1 fruit fly cellular context compared by ENCODE assay signal in genomic region chr3R:14016758-14017406, dm6.
A peak's percentile ranks its signal among the peaks of the same experiment; 100 is the strongest.
TF ChIP-seq lines count a peak whose summit lies in the region.

No protein-coding gene starts in this region.

TF ChIP-seq in whole organism, embryonic, 481 proteins besides CTCF, POLR2A, EP300 and RAD21 (continued from another document and continues in another):
- TF ChIP-seq gsb-n (tag; optimal IDR thresholded peaks at IDR 0.05; lab: Kevin White, UChicago) (no peak), Hand (GFP tag; optimal IDR thresholded peaks at IDR 0.05; lab: Kevin White, UChicago) (no peak), CG2129 (GFP tag; IDR thresholded peaks at IDR 0.05; lab: Robert Waterston, UW; ENCODE audit: partially characterized antibody) (no peak), Jarid2 (GFP tag; optimal IDR thresholded peaks at IDR 0.05; lab: Kevin White, UChicago) (peak; percentile 19), slou (GFP tag; optimal IDR thresholded peaks at IDR 0.05; lab: Kevin White, UChicago) (no peak), Doc2 (GFP tag; IDR thresholded peaks at IDR 0.05; lab: Robert Waterston, UW) (no peak), ftz-f1 (GFP tag; optimal IDR thresholded peaks at IDR 0.05; lab: Kevin White, UChicago) (no peak), Hr78 (GFP tag; optimal IDR thresholded peaks at IDR 0.05; lab: Kevin White, UChicago) (no peak), Spps (tag; optimal IDR thresholded peaks at IDR 0.05; lab: Kevin White, UChicago) (no peak), Meics (GFP tag; optimal IDR thresholded peaks at IDR 0.05; lab: Kevin White, UChicago) (peak; percentile 58), CG11093 (GFP tag; IDR thresholded peaks at IDR 0.05; lab: Robert Waterston, UW) (peak; percentile 54; the same call in 2 of the 3 replicates), CG10565 (GFP tag; optimal IDR thresholded peaks at IDR 0.05; lab: Kevin White, UChicago) (no peak), tap (tag; optimal IDR thresholded peaks at IDR 0.05; lab: Kevin White, UChicago) (peak; percentile 21), rib (GFP tag; IDR thresholded peaks at IDR 0.05; lab: Robert Waterston, UW) (no peak), CG14860 (GFP tag; IDR thresholded peaks at IDR 0.05; lab: Robert Waterston, UW; ENCODE audit: partially characterized antibody) (no peak), CG3847 (GFP tag; IDR thresholded peaks at IDR 0.05; lab: Robert Waterston, UW) (peak; percentile 41), zf30C (GFP tag; optimal IDR thresholded peaks at IDR 0.05; lab: Kevin White, UChicago) (peak; percentile 60), CG12236 (GFP tag; optimal IDR thresholded peaks at IDR 0.05; lab: Kevin White, UChicago) (no peak), wdn (GFP tag; IDR thresholded peaks at IDR 0.05; lab: Robert Waterston, UW) (no peak), CG10654 (GFP tag; optimal IDR thresholded peaks at IDR 0.05; lab: Kevin White, UChicago) (peak; percentile 40), kni (GFP tag; optimal IDR thresholded peaks at IDR 0.05; lab: Kevin White, UChicago) (no peak), Dip3 (GFP tag; optimal IDR thresholded peaks at IDR 0.05; lab: Kevin White, UChicago) (no peak), aop (GFP tag; IDR thresholded peaks at IDR 0.05; lab: Robert Waterston, UW) (no peak), CG33557 (GFP tag; optimal IDR thresholded peaks at IDR 0.05; lab: Kevin White, UChicago) (no peak), CG2116 (GFP tag; optimal IDR thresholded peaks at IDR 0.05; lab: Kevin White, UChicago) (peak; percentile 0), CG30431 (GFP tag; optimal IDR thresholded peaks at IDR 0.05; lab: Kevin White, UChicago) (no peak), D19A (tag; optimal IDR thresholded peaks at IDR 0.05; lab: Kevin White, UChicago) (peak; percentile 76), CG10543 (GFP tag; optimal IDR thresholded peaks at IDR 0.05; lab: Kevin White, UChicago) (peak; percentile 80), gem (tag; optimal IDR thresholded peaks at IDR 0.05; lab: Kevin White, UChicago) (peak; percentile 70), PHDP (tag; optimal IDR thresholded peaks at IDR 0.05; lab: Kevin White, UChicago) (peak; percentile 41), CG14965 (GFP tag; optimal IDR thresholded peaks at IDR 0.05; lab: Kevin White, UChicago; ENCODE audit: borderline replicate concordance) (no peak), emc (GFP tag; optimal IDR thresholded peaks at IDR 0.05; lab: Kevin White, UChicago) (no peak), gt (GFP tag; IDR thresholded peaks at IDR 0.05; lab: Robert Waterston, UW) (no peak), ken (GFP tag; IDR thresholded peaks at IDR 0.05; lab: Robert Waterston, UW) (peak; percentile 70; the same call in 2 of the 3 replicates), run (tag; optimal IDR thresholded peaks at IDR 0.05; lab: Kevin White, UChicago) (peak; percentile 33), Rfx (GFP tag; IDR thresholded peaks at IDR 0.05; lab: Robert Waterston, UW) (peak; percentile 70), HHEX (GFP tag; optimal IDR thresholded peaks at IDR 0.05; lab: Kevin White, UChicago) (peak; percentile 55), eve (GFP tag; optimal IDR thresholded peaks at IDR 0.05; lab: Kevin White, UChicago) (peak in 1 of 2 experiments; percentile 58), CG4282 (GFP tag; optimal IDR thresholded peaks at IDR 0.05; lab: Kevin White, UChicago) (peak; percentile 30), Trl (optimal IDR thresholded peaks at IDR 0.05; lab: Kevin White, UChicago) (no peak), Trl (GFP tag; optimal IDR thresholded peaks at IDR 0.05; lab: Kevin White, UChicago) (peak; percentile 75), chif (GFP tag; optimal IDR thresholded peaks at IDR 0.05; lab: Kevin White, UChicago) (peak; percentile 51 to 66), CG11398 (GFP tag; optimal IDR thresholded peaks at IDR 0.05; lab: Kevin White, UChicago) (peak; percentile 46), cas (GFP tag; IDR thresholded peaks at IDR 0.05; lab: Robert Waterston, UW) (no peak), CG16779 (GFP tag; IDR thresholded peaks at IDR 0.05; lab: Robert Waterston, UW) (peak; percentile 52; the same call in 1 of the 2 replicates), dpn (GFP tag; optimal IDR thresholded peaks at IDR 0.05; lab: Kevin White, UChicago) (peak; percentile 37 to 71), Scr (GFP tag; IDR thresholded peaks at IDR 0.05; lab: Robert Waterston, UW; ENCODE audit: partially characterized antibody) (no peak), HLH3B (GFP tag; IDR thresholded peaks at IDR 0.05; lab: Robert Waterston, UW) (peak; percentile 48), fd96Cb (tag; optimal IDR thresholded peaks at IDR 0.05; lab: Kevin White, UChicago) (peak; percentile 46), Xbp1 (GFP tag; optimal IDR thresholded peaks at IDR 0.05; lab: Kevin White, UChicago) (peak; percentile 64), sqz (GFP tag; optimal IDR thresholded peaks at IDR 0.05; lab: Kevin White, UChicago) (peak; percentile 30), vvl (GFP tag; IDR thresholded peaks at IDR 0.05; lab: Robert Waterston, UW) (peak; percentile 60; the same call in 1 of the 2 replicates), ac (GFP tag; optimal IDR thresholded peaks at IDR 0.05; lab: Kevin White, UChicago) (no peak), hkb (optimal IDR thresholded peaks at IDR 0.05; lab: Kevin White, UChicago) (no peak), hkb (GFP tag; IDR thresholded peaks at IDR 0.05; lab: Robert Waterston, UW) (peak; percentile 76), pzg (GFP tag; optimal IDR thresholded peaks at IDR 0.05; lab: Kevin White, UChicago) (no peak), CG32767 (GFP tag; IDR thresholded peaks at IDR 0.05; lab: Robert Waterston, UW) (no peak; the same call in 1 of the 2 replicates), tna (GFP tag; IDR thresholded peaks at IDR 0.05; lab: Robert Waterston, UW; ENCODE audit: partially characterized antibody) (no peak), CG18764 (GFP tag; optimal IDR thresholded peaks at IDR 0.05; lab: Kevin White, UChicago) (peak; percentile 7), so (GFP tag; IDR thresholded peaks at IDR 0.05; lab: Robert Waterston, UW) (peak; percentile 78; the same call in 2 of the 3 replicates), h (optimal IDR thresholded peaks at IDR 0.05; lab: Kevin White, UChicago) (no peak), Elba2 (GFP tag; optimal IDR thresholded peaks at IDR 0.05; lab: Kevin White, UChicago) (no peak), Ets65A (GFP tag; lab: Kevin White, UChicago) (peak; percentile 95), Sox102F (GFP tag; optimal IDR thresholded peaks at IDR 0.05; lab: Kevin White, UChicago) (peak; percentile 67), peb (GFP tag; IDR thresholded peaks at IDR 0.05; lab: Robert Waterston, UW) (no peak), CG7963 (GFP tag; IDR thresholded peaks at IDR 0.05; lab: Robert Waterston, UW; ENCODE audit: partially characterized antibody) (no peak), Dek (tag; optimal IDR thresholded peaks at IDR 0.05; lab: Kevin White, UChicago) (no peak), CG4328 (GFP tag; optimal IDR thresholded peaks at IDR 0.05; lab: Kevin White, UChicago) (peak; percentile 67), CG6254 (GFP tag; optimal IDR thresholded peaks at IDR 0.05; lab: Kevin White, UChicago) (no peak), dm (GFP tag; optimal IDR thresholded peaks at IDR 0.05; lab: Kevin White, UChicago) (peak; percentile 8), CG15011 (GFP tag; optimal IDR thresholded peaks at IDR 0.05; lab: Kevin White, UChicago) (peak; percentile 19), caup (GFP tag; optimal IDR thresholded peaks at IDR 0.05; lab: Kevin White, UChicago; ENCODE audit: severe bottlenecking) (peak; percentile 57), CG10147 (GFP tag; optimal IDR thresholded peaks at IDR 0.05; lab: Kevin White, UChicago) (no peak), Dll (GFP tag; IDR thresholded peaks at IDR 0.05; lab: Robert Waterston, UW; ENCODE audit: partially characterized antibody) (no peak), H15 (GFP tag; IDR thresholded peaks at IDR 0.05; lab: Robert Waterston, UW) (0 out of 3 replicates have a peak, but pooled peaks have one; percentile 27), Six4 (GFP tag; optimal IDR thresholded peaks at IDR 0.05; lab: Kevin White, UChicago) (peak; percentile 49), cwo (GFP tag; optimal IDR thresholded peaks at IDR 0.05; lab: Kevin White, UChicago) (peak; percentile 66), dysf (GFP tag; IDR thresholded peaks at IDR 0.05; lab: Robert Waterston, UW) (peak; percentile 71), Blimp-1 (GFP tag; optimal IDR thresholded peaks at IDR 0.05; lab: Kevin White, UChicago) (peak; percentile 37), Optix (GFP tag; IDR thresholded peaks at IDR 0.05; lab: Robert Waterston, UW) (0 out of 3 replicates have a peak, but pooled peaks have one; percentile 44), Doc3 (GFP tag; IDR thresholded peaks at IDR 0.05; lab: Robert Waterston, UW; ENCODE audit: partially characterized antibody) (no peak), CG15479 (GFP tag; optimal IDR thresholded peaks at IDR 0.05; lab: Kevin White, UChicago) (no peak), mld (GFP tag; IDR thresholded peaks at IDR 0.05; lab: Robert Waterston, UW; ENCODE audit: partially characterized antibody) (no peak), Fer1 (GFP tag; optimal IDR thresholded peaks at IDR 0.05; lab: Kevin White, UChicago) (peak; percentile 73), Nf-YA (GFP tag; IDR thresholded peaks at IDR 0.05; lab: Robert Waterston, UW) (no peak), p53 (GFP tag; optimal IDR thresholded peaks at IDR 0.05; lab: Kevin White, UChicago) (peak; percentile 19), az2 (GFP tag; optimal IDR thresholded peaks at IDR 0.05; lab: Kevin White, UChicago) (peak; percentile 63), CG10431 (GFP tag; optimal IDR thresholded peaks at IDR 0.05; lab: Kevin White, UChicago) (no peak), CG1602 (GFP tag; optimal IDR thresholded peaks at IDR 0.05; lab: Kevin White, UChicago) (no peak), zen2 (GFP tag; IDR thresholded peaks at IDR 0.05; lab: Robert Waterston, UW; ENCODE audit: partially characterized antibody) (no peak), tup (GFP tag; optimal IDR thresholded peaks at IDR 0.05; lab: Kevin White, UChicago) (no peak), row (GFP tag; IDR thresholded peaks at IDR 0.05; lab: Robert Waterston, UW) (peak; percentile 71), NC2β (GFP tag; optimal IDR thresholded peaks at IDR 0.05; lab: Kevin White, UChicago) (peak; percentile 16), CG17186 (GFP tag; optimal IDR thresholded peaks at IDR 0.05; lab: Kevin White, UChicago) (no peak), CG7928 (GFP tag; optimal IDR thresholded peaks at IDR 0.05; lab: Kevin White, UChicago) (no peak), CG8765 (GFP tag; IDR thresholded peaks at IDR 0.05; lab: Robert Waterston, UW) (no peak), cg (GFP tag; optimal IDR thresholded peaks at IDR 0.05; lab: Kevin White, UChicago) (no peak), CG15514 (GFP tag; optimal IDR thresholded peaks at IDR 0.05; lab: Kevin White, UChicago) (peak; percentile 65), twi (tag; optimal IDR thresholded peaks at IDR 0.05; lab: Kevin White, UChicago) (no peak), Oaz (GFP tag; IDR thresholded peaks at IDR 0.05; lab: Robert Waterston, UW) (no peak; the same call in 1 of the 2 replicates), CG16813 (GFP tag; IDR thresholded peaks at IDR 0.05; lab: Robert Waterston, UW; ENCODE audit: partially characterized antibody) (no peak), CrebB (tag; optimal IDR thresholded peaks at IDR 0.05; lab: Kevin White, UChicago) (no peak), CG11504 (tag; optimal IDR thresholded peaks at IDR 0.05; lab: Kevin White, UChicago) (peak; percentile 76), CG33213 (GFP tag; optimal IDR thresholded peaks at IDR 0.05; lab: Kevin White, UChicago) (no peak), CG17829 (tag; optimal IDR thresholded peaks at IDR 0.05; lab: Kevin White, UChicago) (peak; percentile 39), MBD-R2 (GFP tag; IDR thresholded peaks at IDR 0.05; lab: Robert Waterston, UW) (no peak), CG3163 (GFP tag; optimal IDR thresholded peaks at IDR 0.05; lab: Kevin White, UChicago) (peak; percentile 11), CG11696 (GFP tag; IDR thresholded peaks at IDR 0.05; lab: Robert Waterston, UW) (peak; percentile 71; the same call in 1 of the 2 replicates), pita (GFP tag; optimal IDR thresholded peaks at IDR 0.05; lab: Kevin White, UChicago) (no peak), CG32532 (GFP tag; IDR thresholded peaks at IDR 0.05; lab: Robert Waterston, UW) (peak; percentile 25; the same call in 1 of the 2 replicates), ash1 (GFP tag; optimal IDR thresholded peaks at IDR 0.05; lab: Kevin White, UChicago) (no peak), schlank (tag; optimal IDR thresholded peaks at IDR 0.05; lab: Kevin White, UChicago) (peak; percentile 22), CG18599 (GFP tag; optimal IDR thresholded peaks at IDR 0.05; lab: Kevin White, UChicago) (peak; percentile 66), otp (GFP tag; IDR thresholded peaks at IDR 0.05; lab: Robert Waterston, UW) (no peak; the same call in 2 of the 3 replicates), Asciz (GFP tag; optimal IDR thresholded peaks at IDR 0.05; lab: Kevin White, UChicago) (peak; percentile 68), ATbp (GFP tag; optimal IDR thresholded peaks at IDR 0.05; lab: Kevin White, UChicago) (peak; percentile 58), CG30020 (tag; optimal IDR thresholded peaks at IDR 0.05; lab: Kevin White, UChicago) (no peak), CG6689 (GFP tag; IDR thresholded peaks at IDR 0.05; lab: Robert Waterston, UW) (peak; percentile 55; the same call in 1 of the 2 replicates), CkIIα-i1 (GFP tag; IDR thresholded peaks at IDR 0.05; lab: Robert Waterston, UW) (no peak), CG18011 (GFP tag; optimal IDR thresholded peaks at IDR 0.05; lab: Kevin White, UChicago) (peak; percentile 2), CG5245 (GFP tag; optimal IDR thresholded peaks at IDR 0.05; lab: Kevin White, UChicago) (no peak), CG15601 (tag; optimal IDR thresholded peaks at IDR 0.05; lab: Kevin White, UChicago) (no peak), Bgb (GFP tag; IDR thresholded peaks at IDR 0.05; lab: Robert Waterston, UW; ENCODE audit: partially characterized antibody) (no peak), zfh2 (GFP tag; optimal IDR thresholded peaks at IDR 0.05; lab: Kevin White, UChicago) (peak; percentile 4), CG12942 (GFP tag; optimal IDR thresholded peaks at IDR 0.05; lab: Kevin White, UChicago) (peak; percentile 41), sug (tag; optimal IDR thresholded peaks at IDR 0.05; lab: Kevin White, UChicago) (peak; percentile 41), odd (GFP tag; optimal IDR thresholded peaks at IDR 0.05; lab: Kevin White, UChicago) (peak; percentile 20), HLHmδ (GFP tag; optimal IDR thresholded peaks at IDR 0.05; lab: Kevin White, UChicago) (no peak), Abd-B (GFP tag; optimal IDR thresholded peaks at IDR 0.05; lab: Kevin White, UChicago) (peak; percentile 18), CG3281 (GFP tag; optimal IDR thresholded peaks at IDR 0.05; lab: Kevin White, UChicago) (peak; percentile 39), CG8478 (optimal IDR thresholded peaks at IDR 0.05; lab: Kevin White, UChicago) (no peak)
